Fruit fly (Drosophila melanogaster): Measurements from ENCODE around the gene side-VII.

side-VII gene

dm6 chr3R:9767620-9768592 lies 28.1 kb upstream of the side-VII start, which contains the start of gene Naa80 (continued):
- TF ChIP-seq Bgb (GFP tag; IDR thresholded peaks at IDR 0.05; ENCODE audit: partially characterized antibody) (peak; percentile 66), HmgD (GFP tag; optimal IDR thresholded peaks at IDR 0.05) (peak; percentile 85), CG12071 (GFP tag; optimal IDR thresholded peaks at IDR 0.05) (peak; percentile 32), CG4360 (GFP tag; IDR thresholded peaks at IDR 0.05) (0 out of 2 replicates have a peak, but pooled peaks have one; percentile 11), CG6272 (GFP tag; IDR thresholded peaks at IDR 0.05) (no peak), CG2116 (GFP tag; optimal IDR thresholded peaks at IDR 0.05) (peak; percentile 81), pan (optimal IDR thresholded peaks at IDR 0.05) (no peak), pan (GFP tag; optimal IDR thresholded peaks at IDR 0.05 in 1 of 2, IDR thresholded peaks at IDR 0.05 in 1 of 2) (peak in 1 of 2 experiments; percentile 54), HHEX (GFP tag; optimal IDR thresholded peaks at IDR 0.05) (peak; percentile 66), crol (GFP tag; IDR thresholded peaks at IDR 0.05) (0 out of 2 replicates have a peak, but pooled peaks have one; percentile 20), grau (tag; optimal IDR thresholded peaks at IDR 0.05) (peak; percentile 53), CG10654 (GFP tag; optimal IDR thresholded peaks at IDR 0.05) (peak; percentile 51), CG18619 (GFP tag; optimal IDR thresholded peaks at IDR 0.05) (peak; percentile 54), lbe (GFP tag; optimal IDR thresholded peaks at IDR 0.05) (peak; percentile 63), CG10979 (tag; optimal IDR thresholded peaks at IDR 0.05) (peak; percentile 21), yki (optimal IDR thresholded peaks at IDR 0.05) (no peak), cato (GFP tag; optimal IDR thresholded peaks at IDR 0.05; ENCODE audit: borderline replicate concordance) (peak; percentile 44), vfl (GFP tag; optimal IDR thresholded peaks at IDR 0.05) (peak; percentile 77), CG12155 (GFP tag; optimal IDR thresholded peaks at IDR 0.05) (peak; percentile 74), CG10209 (GFP tag; optimal IDR thresholded peaks at IDR 0.05) (peak; percentile 54), NK7.1 (GFP tag; optimal IDR thresholded peaks at IDR 0.05) (peak; percentile 31), Ets65A (GFP tag) (peak; percentile 95), CG10366 (GFP tag; IDR thresholded peaks at IDR 0.05) (peak; percentile 41; the same call in 1 of the 2 replicates), CG15514 (GFP tag; optimal IDR thresholded peaks at IDR 0.05) (peak; percentile 83), Elba2 (GFP tag; optimal IDR thresholded peaks at IDR 0.05) (no peak), Scr (GFP tag; IDR thresholded peaks at IDR 0.05; ENCODE audit: partially characterized antibody) (peak; percentile 44; the same call in 1 of the 2 replicates), CG4707 (GFP tag; optimal IDR thresholded peaks at IDR 0.05) (peak; percentile 7), CG2712 (tag; optimal IDR thresholded peaks at IDR 0.05) (peak; percentile 35), Atf3 (GFP tag; optimal IDR thresholded peaks at IDR 0.05) (peak; percentile 45), ase (GFP tag; IDR thresholded peaks at IDR 0.05) (0 out of 3 replicates have a peak, but pooled peaks have one; percentile 34), toy (GFP tag; IDR thresholded peaks at IDR 0.05) (no peak; the same call in 1 of the 2 replicates), Hr51 (GFP tag; optimal IDR thresholded peaks at IDR 0.05) (peak in 1 of 2 experiments; percentile 85), CG2875 (GFP tag; optimal IDR thresholded peaks at IDR 0.05) (no peak), CG14014 (GFP tag; IDR thresholded peaks at IDR 0.05) (peak; percentile 60; the same call in 1 of the 2 replicates), CG2889 (GFP tag; IDR thresholded peaks at IDR 0.05) (0 out of 3 replicates have a peak, but pooled peaks have one; percentile 10), Nf-YA (GFP tag; IDR thresholded peaks at IDR 0.05) (no peak), CG7987 (GFP tag; optimal IDR thresholded peaks at IDR 0.05) (peak; percentile 66), MTF-1 (GFP tag; optimal IDR thresholded peaks at IDR 0.05; ENCODE audit: borderline replicate concordance) (peak; percentile 20), repo (GFP tag; optimal IDR thresholded peaks at IDR 0.05) (peak; percentile 57), gem (tag; optimal IDR thresholded peaks at IDR 0.05) (no peak), NfI (GFP tag; optimal IDR thresholded peaks at IDR 0.05) (peak; percentile 82), danr (GFP tag; IDR thresholded peaks at IDR 0.05) (0 out of 2 replicates have a peak, but pooled peaks have one; percentile 6), CG18764 (GFP tag; optimal IDR thresholded peaks at IDR 0.05) (peak; percentile 34), Abd-B (GFP tag; optimal IDR thresholded peaks at IDR 0.05) (peak; percentile 15), CG6813 (GFP tag; optimal IDR thresholded peaks at IDR 0.05) (no peak), CG2120 (GFP tag; optimal IDR thresholded peaks at IDR 0.05) (peak; percentile 89), CG34422 (GFP tag; IDR thresholded peaks at IDR 0.05) (peak; percentile 80)

All from whole organism, embryonic.